Fruit fly (Drosophila melanogaster): ENCODE measurements around the gene CG42718.

DNA sequence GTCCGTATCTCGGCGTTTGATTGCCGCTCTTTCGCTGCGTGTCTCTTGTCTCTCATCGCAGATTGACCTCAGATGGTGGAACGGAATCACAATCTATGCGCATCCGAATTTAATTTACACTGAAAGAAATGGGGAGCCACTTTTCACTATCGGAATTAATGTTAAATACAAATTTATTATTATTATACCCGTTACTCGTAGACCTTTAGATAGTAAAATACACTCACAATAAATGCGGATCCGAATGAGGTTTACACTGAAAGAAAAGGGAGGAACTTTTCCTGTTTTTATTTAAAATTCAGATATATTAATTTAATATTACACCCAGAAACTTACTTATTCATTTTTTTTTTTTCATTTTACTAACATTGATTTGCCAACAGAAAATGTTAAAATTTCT is 32.0 kb downstream of the CG42718 start:
- TF ChIP-seq CG10669 (GFP tag; optimal IDR thresholded peaks at IDR 0.05) = peak; percentile 4
- peak; percentile 18 for TF ChIP-seq Hr4 (GFP tag; optimal IDR thresholded peaks at IDR 0.05)
- TF ChIP-seq CG34406 (GFP tag; optimal IDR thresholded peaks at IDR 0.05) = peak; percentile 5
- TF ChIP-seq fd85E (GFP tag; optimal IDR thresholded peaks at IDR 0.05) = no peak
- no peak for TF ChIP-seq Smox (GFP tag; optimal IDR thresholded peaks at IDR 0.05)

Data from whole organism, prepupa.